Worm (Caenorhabditis elegans) whole organism, midembryonic: ENCODE results near the gene ccch-2.
"Not testable (repeated sequence)": the region's sequence is repeated elsewhere in the genome, so short reads cannot be mapped to it uniquely, and the experiment has no call there.

Experiments
- T22C8.4 ChIP-seq: fragments of 200-800 bp; sonication (Bioruptor generic); IDR thresholded peaks from 2 replicates; pipeline ENCODE4 v1.3.6; 2022; ENCODE audit warnings: missing genetic modification characterization, missing compliant biosample characterization
- cog-1 ChIP-seq: sonication (generic microtip); optimal IDR thresholded peaks from 2 replicates; lab custom pipeline; 2016; ENCODE audit warnings: missing genetic modification characterization, missing compliant biosample characterization
- flt-1 ChIP-seq: fragments of 200-800 bp; sonication (Bioruptor generic); IDR thresholded peaks from 2 replicates; pipeline ENCODE4 v1.3.6; 2022; ENCODE audit warnings: missing genetic modification characterization, missing compliant biosample characterization
- klf-2 ChIP-seq: fragments of 200-800 bp; sonication (Bioruptor generic); conservative IDR thresholded peaks from 2 replicates; pipeline ENCODE4 v1.3.6; 2022; ENCODE audit warnings: missing genetic modification reagents, missing genetic modification characterization, missing compliant biosample characterization
- med-1 ChIP-seq: sonication (generic microtip); optimal IDR thresholded peaks from 2 replicates; lab custom pipeline; 2017; ENCODE audit warnings: missing genetic modification characterization, mild to moderate bottlenecking, missing compliant biosample characterization, antibody characterized with exemption, missing genetic modification reagents; ENCODE audit not compliant: insufficient read depth
- ref-1 ChIP-seq: fragments of 200-800 bp; sonication (Bioruptor generic); conservative IDR thresholded peaks from 2 replicates; pipeline ENCODE4 v1.3.6; 2022; ENCODE audit warnings: missing genetic modification reagents, missing genetic modification characterization, missing compliant biosample characterization
- tab-1 ChIP-seq: fragments of 200-800 bp; sonication (Bioruptor generic); IDR thresholded peaks from 2 replicates; pipeline ENCODE4 v1.3.6; 2022; ENCODE audit warnings: missing genetic modification characterization, missing compliant biosample characterization
- ztf-23 ChIP-seq: fragments of 200-800 bp; sonication (Bioruptor generic); IDR thresholded peaks from 2 replicates; pipeline ENCODE4 v1.3.6; 2022; ENCODE audit warnings: missing genetic modification reagents, missing genetic modification characterization, missing compliant biosample characterization
- ztf-29 ChIP-seq: fragments of 200-800 bp; sonication (Bioruptor generic); IDR thresholded peaks from 2 replicates; pipeline ENCODE4 v1.3.6; 2022; ENCODE audit warnings: missing genetic modification reagents, missing genetic modification characterization, missing compliant biosample characterization

The ccch-2 gene

DNA sequence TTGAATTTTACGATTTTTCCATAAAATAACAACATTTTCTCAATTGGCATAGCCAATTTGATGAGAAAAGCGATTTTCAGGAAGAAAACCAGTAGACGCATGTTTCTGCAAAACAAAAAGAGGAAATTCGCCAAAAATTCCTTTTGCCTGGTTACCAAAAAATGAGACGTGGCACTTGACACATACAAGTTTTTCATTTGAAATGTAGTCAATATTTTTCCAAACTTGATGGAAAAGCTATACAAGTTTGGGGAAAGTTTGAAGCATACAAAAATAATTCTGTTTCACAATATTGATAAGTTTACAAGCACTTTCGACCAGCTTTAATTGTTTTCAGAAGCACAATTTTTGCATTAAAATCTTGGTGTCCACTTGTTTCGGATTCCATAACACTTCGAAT is 2.6 kb downstream of the ccch-2 start, which contains the start of gene clec-191:
TSS of gene clec-191 (minus strand) at position 101 of the 400 bp plus-strand sequence.
- TF ChIP-seq ztf-23 (GFP tag; lab: Robert Waterston, UW) (no peak), cog-1 (tag; lab: Kevin White, UChicago) (no peak), T22C8.4 (GFP tag; lab: Robert Waterston, UW) (no peak), ref-1 (no peak), ztf-29 (GFP tag; lab: Robert Waterston, UW) (no peak), flt-1 (GFP tag; lab: Robert Waterston, UW) (no peak), klf-2 (GFP tag; lab: Robert Waterston, UW) (no peak), med-1 (GFP tag; lab: Kevin White, UChicago) (no peak), tab-1 (GFP tag; lab: Robert Waterston, UW) (no peak)

DNA sequence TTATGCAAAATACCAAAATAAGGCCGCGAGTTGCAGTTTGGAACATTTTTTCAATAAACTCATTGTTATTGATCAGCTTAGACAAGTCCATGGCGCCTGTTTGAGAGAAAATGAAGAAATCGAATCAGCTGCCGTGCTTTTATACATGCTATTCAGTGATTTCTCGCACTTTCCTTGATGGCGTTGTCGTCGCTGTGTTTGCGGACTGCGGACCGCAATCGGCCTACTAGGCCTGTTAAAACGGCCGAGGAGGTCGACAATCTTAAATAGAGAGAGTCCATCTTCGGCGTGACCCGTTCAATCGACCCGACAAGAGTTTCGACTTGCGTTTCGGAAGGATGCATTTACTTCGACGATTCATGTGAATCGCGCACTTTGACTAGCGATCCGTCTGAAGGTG is 12.7 kb downstream of the ccch-2 start, which contains the start of gene srz-75:
TSS of gene srz-75 (minus strand) at position 101 of the 400 bp plus-strand sequence.
- no peak for TF ChIP-seq ref-1
- TF ChIP-seq klf-2 (GFP tag; lab: Robert Waterston, UW): no peak
- TF ChIP-seq cog-1 (tag; lab: Kevin White, UChicago): no peak
- TF ChIP-seq flt-1 (GFP tag; lab: Robert Waterston, UW): no peak
- no peak for TF ChIP-seq tab-1 (GFP tag; lab: Robert Waterston, UW)
- TF ChIP-seq ztf-29 (GFP tag; lab: Robert Waterston, UW): no peak
- TF ChIP-seq T22C8.4 (GFP tag; lab: Robert Waterston, UW): no peak
- no peak for TF ChIP-seq ztf-23 (GFP tag; lab: Robert Waterston, UW)
- no peak for TF ChIP-seq med-1 (GFP tag; lab: Kevin White, UChicago)

DNA sequence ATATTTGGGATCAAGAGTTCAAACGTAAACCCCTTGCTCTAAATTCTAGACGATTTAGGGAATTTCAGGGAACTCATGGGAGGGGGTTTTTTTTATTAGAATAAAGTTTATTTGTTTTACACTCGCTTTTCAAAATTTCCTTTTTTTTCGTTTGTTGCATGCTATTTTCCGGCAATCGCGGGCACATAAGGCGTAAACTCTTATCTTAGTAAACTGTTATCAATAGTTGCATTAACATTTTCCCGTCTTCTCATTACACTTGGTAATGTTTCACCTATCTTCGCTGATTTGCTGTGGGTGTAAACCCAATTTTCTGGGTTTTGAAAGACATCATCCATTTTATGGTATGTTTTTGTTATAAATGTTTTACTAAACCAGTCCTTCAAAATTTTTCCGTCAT is 15.9 kb downstream of the ccch-2 start:
- TF ChIP-seq flt-1 (GFP tag; lab: Robert Waterston, UW): no peak

DNA sequence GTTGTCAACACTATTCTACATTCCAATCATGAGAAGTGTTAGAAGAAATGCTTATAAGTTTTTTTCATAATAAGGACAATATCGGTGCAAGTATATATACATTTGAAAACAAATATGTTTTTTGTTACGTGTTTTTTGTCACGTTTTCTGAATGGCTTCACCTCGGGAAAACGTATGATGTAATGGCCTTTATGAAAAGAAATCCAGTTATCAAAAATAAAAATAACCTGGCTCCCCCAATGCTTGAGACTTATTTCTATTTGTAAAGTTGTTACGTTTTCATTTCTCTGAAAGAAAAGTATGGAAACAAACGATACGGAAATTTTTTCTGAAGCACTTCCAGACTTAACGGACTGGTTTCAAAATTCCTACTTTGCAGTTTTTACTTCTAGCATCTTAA is 20.8 kb downstream of the ccch-2 start, which contains the start of gene srz-72:
TSS of gene srz-72 (plus strand) at position 301 of the 400 bp plus-strand sequence.
- no peak for TF ChIP-seq ztf-29 (GFP tag; lab: Robert Waterston, UW)
- no peak for TF ChIP-seq tab-1 (GFP tag; lab: Robert Waterston, UW)
- TF ChIP-seq med-1 (GFP tag; lab: Kevin White, UChicago): no peak
- TF ChIP-seq flt-1 (GFP tag; lab: Robert Waterston, UW): no peak
- no peak for TF ChIP-seq ref-1
- no peak for TF ChIP-seq ztf-23 (GFP tag; lab: Robert Waterston, UW)
- TF ChIP-seq cog-1 (tag; lab: Kevin White, UChicago): no peak
- no peak for TF ChIP-seq klf-2 (GFP tag; lab: Robert Waterston, UW)
- no peak for TF ChIP-seq T22C8.4 (GFP tag; lab: Robert Waterston, UW)

DNA sequence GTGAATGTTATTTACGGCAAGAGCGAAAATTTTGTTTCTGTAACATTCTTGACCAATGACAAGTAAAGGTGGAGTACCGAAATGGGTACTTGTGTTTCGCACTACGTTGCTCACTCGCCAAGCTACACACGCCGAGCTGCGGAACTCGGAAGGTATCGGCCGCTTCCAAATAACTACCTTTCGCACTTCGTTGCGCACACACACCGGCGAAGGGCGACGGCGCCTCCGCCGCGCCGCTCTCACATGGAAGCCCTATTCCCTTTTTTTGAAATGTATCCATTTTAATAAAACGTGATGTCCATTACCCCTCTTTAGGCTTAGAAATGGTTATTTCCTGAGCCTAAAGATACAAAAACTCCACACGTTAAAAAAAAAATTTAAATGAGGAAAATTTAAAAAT is 28.9 kb downstream of the ccch-2 start:
- TF ChIP-seq tab-1 (GFP tag; lab: Robert Waterston, UW) (no peak), flt-1 (GFP tag; lab: Robert Waterston, UW) (no peak), med-1 (GFP tag; lab: Kevin White, UChicago) (no peak), T22C8.4 (GFP tag; lab: Robert Waterston, UW) (no peak), cog-1 (tag; lab: Kevin White, UChicago) (no peak), ztf-29 (GFP tag; lab: Robert Waterston, UW) (no peak), ref-1 (no peak), klf-2 (GFP tag; lab: Robert Waterston, UW) (no peak), ztf-23 (GFP tag; lab: Robert Waterston, UW) (no peak)

DNA sequence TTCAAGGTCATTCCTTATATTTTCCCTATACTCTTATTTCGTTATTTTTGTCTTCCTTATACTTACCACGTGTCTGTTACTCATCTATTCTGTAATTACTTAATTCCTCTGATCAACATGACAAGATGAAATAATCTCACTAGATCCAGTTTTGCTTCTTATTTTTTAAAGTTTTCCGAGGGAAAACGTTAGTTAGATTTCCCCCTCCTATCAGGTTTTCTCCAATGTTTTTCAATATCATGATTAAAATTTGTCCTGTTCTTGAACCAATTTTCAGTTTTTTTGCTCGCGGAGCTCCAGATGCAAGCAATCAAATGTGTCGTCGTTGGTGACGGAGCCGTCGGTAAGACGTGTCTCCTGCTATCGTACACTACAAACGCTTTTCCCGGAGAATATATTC is 29.9 kb downstream of the ccch-2 start, which contains the start of gene rac-2:
TSS of gene rac-2 (plus strand) at position 301 of the 400 bp plus-strand sequence.
- TF ChIP-seq ztf-23 (GFP tag; lab: Robert Waterston, UW); med-1 (GFP tag; lab: Kevin White, UChicago); ref-1: not testable (repeated sequence)

DNA sequence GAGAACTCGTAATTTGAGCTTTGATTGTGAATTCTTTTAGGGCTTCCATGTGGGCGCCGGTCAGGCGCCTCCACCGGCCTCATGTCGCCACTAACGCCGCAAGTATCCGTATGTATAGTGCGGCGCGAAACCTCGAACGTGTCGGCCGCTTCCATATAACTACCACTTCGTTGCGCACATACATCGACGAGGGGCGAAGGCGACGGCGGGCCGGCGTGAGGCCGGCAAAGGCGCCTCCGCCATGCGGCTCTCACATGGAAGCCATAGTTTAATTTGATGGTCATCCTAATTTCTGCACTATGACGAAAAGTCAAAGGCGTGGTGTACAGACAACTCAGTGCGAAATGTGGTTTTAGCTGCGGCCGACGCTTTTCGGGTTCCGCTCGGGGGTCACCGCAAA is 32.1 kb downstream of the ccch-2 start:
- TF ChIP-seq cog-1 (tag; lab: Kevin White, UChicago): no peak
- no peak for TF ChIP-seq med-1 (GFP tag; lab: Kevin White, UChicago)
- TF ChIP-seq ztf-23 (GFP tag; lab: Robert Waterston, UW): no peak
- TF ChIP-seq flt-1 (GFP tag; lab: Robert Waterston, UW): no peak
- TF ChIP-seq ref-1: no peak
- no peak for TF ChIP-seq ztf-29 (GFP tag; lab: Robert Waterston, UW)
- TF ChIP-seq tab-1 (GFP tag; lab: Robert Waterston, UW): no peak
- TF ChIP-seq klf-2 (GFP tag; lab: Robert Waterston, UW): no peak
- no peak for TF ChIP-seq T22C8.4 (GFP tag; lab: Robert Waterston, UW)

DNA sequence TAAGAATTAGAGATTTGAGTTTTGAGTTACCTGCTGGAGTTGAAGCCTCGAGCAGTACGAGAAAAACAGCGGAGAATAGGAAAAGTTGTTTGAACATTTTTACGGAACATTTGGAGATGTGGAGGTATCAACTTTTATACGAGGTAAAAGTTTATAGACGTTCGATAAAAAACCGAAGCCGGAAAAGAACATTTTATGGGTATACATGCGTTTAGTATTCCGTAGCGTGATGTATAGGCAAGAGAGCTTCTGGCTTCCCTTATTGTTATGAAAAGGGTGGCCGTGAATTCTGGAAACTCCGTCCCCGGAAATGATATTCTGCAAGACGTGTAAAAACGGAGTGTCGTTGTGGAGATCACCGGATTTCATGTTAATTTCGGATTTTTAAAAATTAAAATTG is 42.4 kb downstream of the ccch-2 start, which contains the start of gene K03D3.5:
TSS of gene K03D3.5 (minus strand) at position 101 of the 400 bp plus-strand sequence.
- TF ChIP-seq tab-1 (GFP tag; lab: Robert Waterston, UW) (no peak), ref-1 (no peak), ztf-29 (GFP tag; lab: Robert Waterston, UW) (no peak), ztf-23 (GFP tag; lab: Robert Waterston, UW) (no peak), klf-2 (GFP tag; lab: Robert Waterston, UW) (no peak), cog-1 (tag; lab: Kevin White, UChicago) (no peak), flt-1 (GFP tag; lab: Robert Waterston, UW) (no peak), T22C8.4 (GFP tag; lab: Robert Waterston, UW) (no peak), med-1 (GFP tag; lab: Kevin White, UChicago) (no peak)

DNA sequence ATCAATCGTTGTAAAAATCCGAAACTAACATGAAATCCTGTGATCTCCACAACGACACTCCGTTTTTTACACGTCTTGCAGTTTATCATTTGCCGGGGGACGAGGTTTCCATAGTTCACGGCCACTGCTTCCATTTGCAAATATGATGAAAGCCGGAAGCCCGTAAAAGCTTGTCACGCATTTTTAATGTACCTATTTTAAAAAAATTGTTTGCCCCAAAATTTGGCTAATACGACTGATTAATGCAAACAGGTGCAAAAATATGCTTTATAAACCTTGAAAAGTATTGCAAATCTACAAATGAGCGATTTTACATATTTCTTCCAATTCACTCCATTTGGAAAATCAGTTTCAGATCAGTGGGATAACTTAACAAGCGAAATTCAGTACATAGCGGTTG is 42.9 kb downstream of the ccch-2 start, which contains the start of gene srz-61:
TSS of gene srz-61 (plus strand) at position 301 of the 400 bp plus-strand sequence.
- no peak for TF ChIP-seq ztf-23 (GFP tag; lab: Robert Waterston, UW)
- TF ChIP-seq T22C8.4 (GFP tag; lab: Robert Waterston, UW): no peak
- TF ChIP-seq flt-1 (GFP tag; lab: Robert Waterston, UW): no peak
- no peak for TF ChIP-seq med-1 (GFP tag; lab: Kevin White, UChicago)
- no peak for TF ChIP-seq cog-1 (tag; lab: Kevin White, UChicago)
- no peak for TF ChIP-seq tab-1 (GFP tag; lab: Robert Waterston, UW)
- TF ChIP-seq ztf-29 (GFP tag; lab: Robert Waterston, UW): no peak
- no peak for TF ChIP-seq klf-2 (GFP tag; lab: Robert Waterston, UW)
- no peak for TF ChIP-seq ref-1
